Worm (Caenorhabditis elegans) whole organism, L3 larva: ENCODE results near the gene let-4.

Experiments used
- ZK546.5 ChIP-seq: sonication (generic microtip); optimal IDR thresholded peaks from 2 replicates; lab custom pipeline; 2017; ENCODE audit warnings: missing biosample characterization, missing genetic modification characterization
- aly-2 ChIP-seq: fragments of 150-350 bp; optimal IDR thresholded peaks from 2 replicates; lab custom pipeline; 2014; ENCODE audit warnings: missing biosample characterization, missing genetic modification characterization
- ceh-16 ChIP-seq: sonication (generic microtip); optimal IDR thresholded peaks from 2 replicates; lab custom pipeline; 2017; ENCODE audit warnings: missing biosample characterization, missing genetic modification characterization
- ceh-28 ChIP-seq: fragments of 150-350 bp; optimal IDR thresholded peaks from 2 replicates; lab custom pipeline; 2014; ENCODE audit warnings: missing biosample characterization, missing genetic modification reagents, missing genetic modification characterization
- ceh-82 ChIP-seq: fragments of 150-350 bp; optimal IDR thresholded peaks from 2 replicates; lab custom pipeline; 2014; ENCODE audit warnings: missing biosample characterization, missing genetic modification characterization
- daf-12 ChIP-seq: fragments of 150-350 bp; optimal IDR thresholded peaks from 2 replicates; lab custom pipeline; 2014; ENCODE audit warnings: missing biosample characterization, missing genetic modification reagents, missing genetic modification characterization
- egl-27 ChIP-seq: sonication (generic microtip); optimal IDR thresholded peaks from 4 replicates; lab custom pipeline; 2017; ENCODE audit warnings: missing biosample characterization, missing genetic modification reagents, missing genetic modification characterization
- elt-1 ChIP-seq: fragments of 150-350 bp; optimal IDR thresholded peaks from 2 replicates; lab custom pipeline; 2014; ENCODE audit warnings: missing biosample characterization, missing genetic modification characterization
- elt-2 ChIP-seq: sonication (generic microtip); optimal IDR thresholded peaks from 2 replicates; lab custom pipeline; 2016; ENCODE audit warnings: missing genetic modification reagents, mild to moderate bottlenecking, missing genetic modification characterization, missing compliant biosample characterization
- elt-3 ChIP-seq, 3 experiments: fragments of 150-350 bp in 1 of 3; sonication (generic microtip) in 2 of 3; optimal IDR thresholded peaks; 2 replicates in 2 of 3; 4 replicates in 1 of 3; lab custom pipeline; 2014 to 2017; ENCODE audit warnings: missing biosample characterization in 3 of 3, missing genetic modification characterization in 3 of 3
- fkh-10 ChIP-seq: sonication (generic microtip); optimal IDR thresholded peaks from 2 replicates; lab custom pipeline; 2017; ENCODE audit warnings: missing biosample characterization, missing genetic modification reagents, missing genetic modification characterization
- fkh-2 ChIP-seq: fragments of 150-350 bp; optimal IDR thresholded peaks from 2 replicates; lab custom pipeline; 2014; ENCODE audit warnings: missing biosample characterization, missing genetic modification reagents, missing genetic modification characterization
- fos-1 ChIP-seq: fragments of 150-350 bp; optimal IDR thresholded peaks from 2 replicates; lab custom pipeline; 2014; ENCODE audit warnings: missing biosample characterization, missing genetic modification characterization
- hmg-11 ChIP-seq: sonication (generic microtip); optimal IDR thresholded peaks from 2 replicates; lab custom pipeline; 2016; ENCODE audit warnings: missing genetic modification characterization, missing compliant biosample characterization
- lin-39 ChIP-seq: fragments of 150-350 bp; optimal IDR thresholded peaks from 2 replicates; lab custom pipeline; 2018; ENCODE audit warnings: missing biosample characterization, missing genetic modification reagents, missing genetic modification characterization
- mdl-1 ChIP-seq: fragments of 150-350 bp; optimal IDR thresholded peaks from 2 replicates; lab custom pipeline; 2014; ENCODE audit warnings: missing biosample characterization, missing genetic modification characterization
- nfya-1 ChIP-seq: sonication (generic microtip); optimal IDR thresholded peaks from 2 replicates; lab custom pipeline; 2017; ENCODE audit warnings: missing genetic modification characterization, mild to moderate bottlenecking, missing compliant biosample characterization, antibody characterized with exemption, moderate library complexity; ENCODE audit not compliant: insufficient read depth
- nhr-23 ChIP-seq: fragments of 150-350 bp; optimal IDR thresholded peaks from 2 replicates; lab custom pipeline; 2014; ENCODE audit warnings: missing biosample characterization, missing genetic modification reagents, missing genetic modification characterization
- nhr-25 ChIP-seq: sonication (generic microtip); optimal IDR thresholded peaks from 2 replicates; lab custom pipeline; 2017; ENCODE audit warnings: missing biosample characterization, missing genetic modification characterization
- nhr-28 ChIP-seq: fragments of 150-350 bp; optimal IDR thresholded peaks from 2 replicates; lab custom pipeline; 2014; ENCODE audit warnings: missing biosample characterization, missing genetic modification characterization
- nhr-76 ChIP-seq: fragments of 150-350 bp; sonication (generic microtip); optimal IDR thresholded peaks from 5 replicates; lab custom pipeline; 2014; ENCODE audit warnings: missing biosample characterization, missing genetic modification characterization
- nhr-77 ChIP-seq: fragments of 150-350 bp; optimal IDR thresholded peaks from 2 replicates; lab custom pipeline; 2014; ENCODE audit warnings: missing biosample characterization, missing genetic modification characterization
- pha-4 ChIP-seq: fragments of 150-350 bp; optimal IDR thresholded peaks from 2 replicates; lab custom pipeline; 2014; ENCODE audit warnings: missing biosample characterization, missing genetic modification reagents, missing genetic modification characterization
- pqm-1 ChIP-seq: fragments of 150-350 bp; optimal IDR thresholded peaks from 2 replicates; lab custom pipeline; 2017; ENCODE audit warnings: missing biosample characterization, missing genetic modification characterization, inconsistent platforms
- sea-2 ChIP-seq: fragments of 150-350 bp; sonication (generic microtip); optimal IDR thresholded peaks from 4 replicates; lab custom pipeline; 2014; ENCODE audit warnings: missing biosample characterization, missing genetic modification reagents, missing genetic modification characterization
- skn-1 ChIP-seq: fragments of 150-350 bp; optimal IDR thresholded peaks from 2 replicates; lab custom pipeline; 2014; ENCODE audit warnings: missing biosample characterization, missing genetic modification characterization
- snpc-4 ChIP-seq: fragments of 150-350 bp; optimal IDR thresholded peaks from 2 replicates; lab custom pipeline; 2014; ENCODE audit warnings: missing biosample characterization, missing genetic modification characterization
- tbx-2 ChIP-seq: sonication (generic microtip); optimal IDR thresholded peaks from 2 replicates; lab custom pipeline; 2016; ENCODE audit warnings: mild to moderate bottlenecking, missing genetic modification characterization, missing compliant biosample characterization
- unc-39 ChIP-seq: sonication (generic microtip); optimal IDR thresholded peaks from 4 replicates; lab custom pipeline; 2017; ENCODE audit warnings: missing biosample characterization, missing genetic modification characterization
- unc-62 ChIP-seq: fragments of 150-350 bp; sonication (generic microtip); optimal IDR thresholded peaks from 4 replicates; lab custom pipeline; 2014; ENCODE audit warnings: missing biosample characterization, missing genetic modification reagents, missing genetic modification characterization
- zag-1 ChIP-seq: fragments of 150-350 bp; optimal IDR thresholded peaks from 2 replicates; lab custom pipeline; 2014; ENCODE audit warnings: missing biosample characterization, missing genetic modification characterization
- ztf-11 ChIP-seq: fragments of 150-350 bp; optimal IDR thresholded peaks from 2 replicates; lab custom pipeline; 2014; ENCODE audit warnings: missing biosample characterization, missing genetic modification characterization
- ztf-4 ChIP-seq: fragments of 150-350 bp; optimal IDR thresholded peaks from 2 replicates; lab custom pipeline; 2014; ENCODE audit warnings: missing biosample characterization, missing genetic modification characterization

Gene let-4

DNA sequence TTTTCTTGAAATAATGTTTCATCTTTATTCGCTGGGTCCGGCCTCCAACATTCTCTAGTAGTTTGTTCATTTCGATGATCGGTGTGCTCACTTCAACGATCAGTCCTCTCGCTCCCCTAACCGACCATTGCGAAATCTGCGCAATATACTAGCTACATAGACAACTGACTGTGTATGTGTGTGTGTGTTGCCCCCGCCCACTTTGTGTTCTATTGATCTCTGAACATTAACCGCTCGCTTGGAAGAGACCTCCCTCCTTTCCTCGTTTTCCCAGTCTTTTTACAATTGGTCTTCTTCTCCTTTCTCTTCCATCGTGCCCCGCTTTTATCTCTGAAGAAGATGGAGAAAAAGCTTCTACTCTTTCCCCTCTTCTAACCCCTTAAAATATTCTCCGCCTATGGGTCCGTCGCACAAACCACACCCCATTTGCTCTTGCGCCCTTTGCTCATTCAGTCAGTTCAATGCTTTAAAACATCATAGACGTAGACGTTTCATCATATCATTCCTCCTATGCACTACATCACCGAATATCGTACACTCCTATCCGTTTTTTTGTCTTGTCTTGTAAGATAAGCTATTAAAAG lies 20.3 kb upstream of the let-4 start (continued):
- no peak for TF ChIP-seq nhr-76
- no peak for TF ChIP-seq egl-27 (tag; lab: Kevin White, UChicago)
- TF ChIP-seq ZK546.5 (tag; lab: Kevin White, UChicago), result no peak
- TF ChIP-seq nhr-28 (tag; lab: Kevin White, UChicago), result no peak
- TF ChIP-seq skn-1 (tag; lab: Kevin White, UChicago), result no peak
- no peak for TF ChIP-seq elt-2
- no peak for TF ChIP-seq pqm-1 (tag; lab: Kevin White, UChicago)
- TF ChIP-seq elt-1 (tag; lab: Kevin White, UChicago), result no peak
- no peak for TF ChIP-seq unc-39 (tag; lab: Kevin White, UChicago)
- no peak for TF ChIP-seq snpc-4 (tag; lab: Kevin White, UChicago)
- TF ChIP-seq ceh-28, result peak; percentile 8
- TF ChIP-seq fkh-2 (tag; lab: Kevin White, UChicago), result peak; percentile 65
- TF ChIP-seq tbx-2 (tag; lab: Kevin White, UChicago), result peak; percentile 47
- TF ChIP-seq lin-39 (tag; lab: Kevin White, UChicago), result peak; percentile 80
- no peak for TF ChIP-seq ceh-82 (tag; lab: Kevin White, UChicago)
- TF ChIP-seq sea-2 (GFP tag; lab: Kevin White, UChicago), result peak; percentile 48
- peak; percentile 75 for TF ChIP-seq nfya-1 (tag; lab: Kevin White, UChicago)
- peak; percentile 12 for TF ChIP-seq hmg-11 (tag; lab: Kevin White, UChicago)
- TF ChIP-seq pha-4 (tag; lab: Kevin White, UChicago), result peak; percentile 60
- TF ChIP-seq daf-12 (tag; lab: Kevin White, UChicago), result no peak
- peak; percentile 20 for TF ChIP-seq fkh-10 (GFP tag; lab: Kevin White, UChicago)
- TF ChIP-seq unc-62 (GFP tag; lab: Kevin White, UChicago), result no peak
- TF ChIP-seq nhr-77, result no peak
- TF ChIP-seq fos-1 (tag; lab: Kevin White, UChicago), result no peak

DNA sequence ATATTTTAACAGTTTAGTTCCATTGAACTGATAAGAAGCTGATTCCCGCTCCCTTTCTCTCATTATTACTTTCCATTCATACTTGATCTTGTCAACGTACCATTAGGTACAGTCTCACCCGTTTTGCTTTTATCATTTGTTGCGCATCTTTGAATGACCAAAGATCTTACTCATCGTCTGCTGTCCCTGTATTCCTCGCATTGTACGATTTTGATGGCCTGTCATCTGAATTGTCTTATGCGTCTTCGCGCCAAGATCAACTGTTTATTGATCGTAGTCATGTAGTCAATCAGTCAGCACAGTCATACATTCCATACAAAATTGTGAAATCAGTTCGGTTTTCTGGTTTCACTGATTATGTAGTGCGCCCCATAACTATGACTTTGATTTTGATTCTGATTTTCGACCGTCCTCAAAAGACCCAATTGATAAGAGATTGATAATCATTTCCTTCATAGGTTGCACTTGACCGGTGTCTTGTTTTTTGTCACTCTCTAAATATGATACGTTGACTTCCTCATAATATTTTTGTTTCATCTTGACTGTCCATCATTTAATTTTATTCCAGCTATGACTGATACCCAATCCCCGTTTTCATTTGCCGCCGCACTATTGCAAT lies 19.7 kb upstream of the let-4 start, which contains the start of gene nhr-3:
Gene nhr-3, plus strand, starts transcription at position 569 of the 619 bp plus-strand sequence.
- TF ChIP-seq lin-39 (tag; lab: Kevin White, UChicago) (no peak), ceh-16 (tag; lab: Kevin White, UChicago) (no peak), snpc-4 (tag; lab: Kevin White, UChicago) (no peak), nhr-25 (tag; lab: Kevin White, UChicago) (peak; percentile 58), nhr-23 (tag; lab: Kevin White, UChicago) (peak; percentile 48), ceh-28 (peak; percentile 51), nhr-28 (tag; lab: Kevin White, UChicago) (no peak), zag-1 (no peak), ceh-82 (tag; lab: Kevin White, UChicago) (no peak), elt-2 (peak; percentile 79), elt-3 (tag; optimal IDR thresholded peaks at IDR 0.05; lab: Kevin White, UChicago) (peak in 2 of 3 experiments; percentile 27 to 53), mdl-1 (tag; lab: Kevin White, UChicago) (peak; percentile 18), unc-62 (GFP tag; lab: Kevin White, UChicago) (peak; percentile 39), pqm-1 (tag; lab: Kevin White, UChicago) (peak; percentile 79)

ce11 chrX:14559084-14559483 lies 18.7 kb upstream of the let-4 start:
- TF ChIP-seq nhr-77, result no peak
- no peak for TF ChIP-seq egl-27 (tag; lab: Kevin White, UChicago)
- no peak for TF ChIP-seq snpc-4 (tag; lab: Kevin White, UChicago)
- no peak for TF ChIP-seq skn-1 (tag; lab: Kevin White, UChicago)
- no peak for TF ChIP-seq ZK546.5 (tag; lab: Kevin White, UChicago)
- TF ChIP-seq unc-39 (tag; lab: Kevin White, UChicago), result no peak
- no peak for TF ChIP-seq pqm-1 (tag; lab: Kevin White, UChicago)
- no peak for TF ChIP-seq unc-62 (GFP tag; lab: Kevin White, UChicago)
- no peak for TF ChIP-seq aly-2 (tag; lab: Kevin White, UChicago)
- no peak for TF ChIP-seq ztf-11 (tag; lab: Kevin White, UChicago)
- no peak for TF ChIP-seq ztf-4 (tag; lab: Kevin White, UChicago)
- TF ChIP-seq, all 47 proteins: peak for 0
